Fruit fly (Drosophila melanogaster): ENCODE results near the gene pon.

pon gene

dm6 chrX:4649751-4650150 is 13.6 kb downstream of the pon start, which contains the start of the genes Cbp80 and Torsin (continued):
- TF ChIP-seq lilli (GFP tag; optimal IDR thresholded peaks at IDR 0.05): peak; percentile 30
- TF ChIP-seq CG13287 (GFP tag; IDR thresholded peaks at IDR 0.05; ENCODE audit: partially characterized antibody): peak; percentile 90
- TF ChIP-seq CG7963 (GFP tag; IDR thresholded peaks at IDR 0.05; ENCODE audit: partially characterized antibody): peak; percentile 81
- TF ChIP-seq Sin3A (optimal IDR thresholded peaks at IDR 0.05): no peak
- no peak for TF ChIP-seq scrt (GFP tag; optimal IDR thresholded peaks at IDR 0.05)
- TF ChIP-seq CG1233 (GFP tag; optimal IDR thresholded peaks at IDR 0.05): no peak
- TF ChIP-seq bbx (GFP tag; IDR thresholded peaks at IDR 0.05; ENCODE audit: partially characterized antibody): peak; percentile 83
- peak; percentile 94 for TF ChIP-seq CG14860 (GFP tag; IDR thresholded peaks at IDR 0.05; ENCODE audit: partially characterized antibody)
- peak; percentile 92 for TF ChIP-seq Sry-δ (GFP tag; optimal IDR thresholded peaks at IDR 0.05)
- peak; percentile 3 for TF ChIP-seq CG9797 (GFP tag; optimal IDR thresholded peaks at IDR 0.05)
- no peak for TF ChIP-seq Hr3 (GFP tag; optimal IDR thresholded peaks at IDR 0.05)
- peak; percentile 1 for TF ChIP-seq CG9727 (GFP tag; optimal IDR thresholded peaks at IDR 0.05)
- no peak for TF ChIP-seq prd (optimal IDR thresholded peaks at IDR 0.05)
- TF ChIP-seq prd (GFP tag; IDR thresholded peaks at IDR 0.05): peak; percentile 34; the same call in 2 of the 3 replicates
- no peak for TF ChIP-seq CG10959 (GFP tag; IDR thresholded peaks at IDR 0.05)
- peak; percentile 85 for TF ChIP-seq Bgb (GFP tag; IDR thresholded peaks at IDR 0.05; ENCODE audit: partially characterized antibody)
- TF ChIP-seq Ada2b (GFP tag; IDR thresholded peaks at IDR 0.05): 0 out of 2 replicates have a peak, but pooled peaks have one; percentile 9
- no peak for TF ChIP-seq luna (GFP tag; optimal IDR thresholded peaks at IDR 0.05)
- TF ChIP-seq tna (GFP tag; IDR thresholded peaks at IDR 0.05; ENCODE audit: partially characterized antibody): peak; percentile 90
- peak; percentile 19 for TF ChIP-seq HmgZ (tag; optimal IDR thresholded peaks at IDR 0.05)
- TF ChIP-seq knrl (GFP tag; IDR thresholded peaks at IDR 0.05; ENCODE audit: partially characterized antibody): peak; percentile 84
- no peak for TF ChIP-seq tup (GFP tag; optimal IDR thresholded peaks at IDR 0.05)
- TF ChIP-seq CG15514 (GFP tag; optimal IDR thresholded peaks at IDR 0.05): peak; percentile 9
- TF ChIP-seq phol (tag; optimal IDR thresholded peaks at IDR 0.05): peak; percentile 34
- TF ChIP-seq ewg (GFP tag; optimal IDR thresholded peaks at IDR 0.05): peak; percentile 26
- TF ChIP-seq Doc3 (GFP tag; IDR thresholded peaks at IDR 0.05; ENCODE audit: partially characterized antibody): peak; percentile 91
- peak; percentile 36 for TF ChIP-seq CG12659 (GFP tag; optimal IDR thresholded peaks at IDR 0.05)
- TF ChIP-seq hb (GFP tag; IDR thresholded peaks at IDR 0.05; ENCODE audit: partially characterized antibody): peak; percentile 91
- TF ChIP-seq CG32772 (GFP tag; IDR thresholded peaks at IDR 0.05): peak; percentile 68
- TF ChIP-seq stwl (tag; optimal IDR thresholded peaks at IDR 0.05): peak; percentile 56
- peak; percentile 80 for TF ChIP-seq inv (GFP tag; IDR thresholded peaks at IDR 0.05; ENCODE audit: partially characterized antibody)
- peak; percentile 54 for TF ChIP-seq E2f2 (GFP tag; IDR thresholded peaks at IDR 0.05)
- peak; percentile 77 for TF ChIP-seq CG2116 (GFP tag; optimal IDR thresholded peaks at IDR 0.05)
- peak; percentile 81 for TF ChIP-seq BEAF-32 (GFP tag; optimal IDR thresholded peaks at IDR 0.05)
- no peak for TF ChIP-seq unpg (GFP tag; optimal IDR thresholded peaks at IDR 0.05)
- TF ChIP-seq Nf-YC (tag; optimal IDR thresholded peaks at IDR 0.05): peak; percentile 20
- TF ChIP-seq lmd (GFP tag; IDR thresholded peaks at IDR 0.05): 0 out of 2 replicates have a peak, but pooled peaks have one; percentile 20
- peak; percentile 92 for TF ChIP-seq Scr (GFP tag; IDR thresholded peaks at IDR 0.05; ENCODE audit: partially characterized antibody)
- no peak for TF ChIP-seq rib (GFP tag; IDR thresholded peaks at IDR 0.05)
- peak; percentile 11 for TF ChIP-seq grau (tag; optimal IDR thresholded peaks at IDR 0.05)
- peak; percentile 75 for TF ChIP-seq Opbp (GFP tag; IDR thresholded peaks at IDR 0.05; ENCODE audit: partially characterized antibody)
- peak; percentile 37 for TF ChIP-seq CG14710 (tag; optimal IDR thresholded peaks at IDR 0.05)
- peak; percentile 1 for TF ChIP-seq CG13775 (GFP tag; optimal IDR thresholded peaks at IDR 0.05)
- TF ChIP-seq CG7357 (GFP tag; IDR thresholded peaks at IDR 0.05): no peak
- peak; percentile 58 for TF ChIP-seq CG17802 (tag; optimal IDR thresholded peaks at IDR 0.05)
- TF ChIP-seq CG7786 (GFP tag; optimal IDR thresholded peaks at IDR 0.05): peak; percentile 26
- peak; percentile 71 for TF ChIP-seq ato (GFP tag; IDR thresholded peaks at IDR 0.05; ENCODE audit: partially characterized antibody)
- TF ChIP-seq gfzf (GFP tag; optimal IDR thresholded peaks at IDR 0.05): peak; percentile 23
- TF ChIP-seq CG1603 (tag; optimal IDR thresholded peaks at IDR 0.05): peak; percentile 74

Measured in whole organism, embryonic.